Worm (Caenorhabditis elegans) whole organism, L1 larva: Measurements from ENCODE around the gene Y76B12C.3.

Source experiments
- ceh-63 ChIP-seq: fragments of 200-800 bp; sonication (Bioruptor generic); optimal IDR thresholded peaks from 2 replicates; lab custom pipeline; 2018; ENCODE audit warnings: mild to moderate bottlenecking, missing genetic modification characterization, missing compliant biosample characterization
- ceh-82 ChIP-seq, 3 experiments: fragments of 150-350 bp in 1 of 3; sonication (generic microtip) in 2 of 3; optimal IDR thresholded peaks; 2 replicates each; lab custom pipeline; 2014 to 2017; ENCODE audit warnings: missing biosample characterization in 3 of 3, missing genetic modification characterization in 3 of 3
- ces-1 ChIP-seq: fragments of 150-350 bp; optimal IDR thresholded peaks from 2 replicates; lab custom pipeline; 2014; ENCODE audit warnings: missing biosample characterization, missing genetic modification reagents, missing genetic modification characterization
- dpl-1 ChIP-seq, 3 experiments: fragments of 150-350 bp in 2 of 3; sonication (generic microtip) in 1 of 3; optimal IDR thresholded peaks; 2 replicates each; lab custom pipeline; 2014 to 2017; ENCODE audit warnings: missing biosample characterization in 3 of 3, missing genetic modification characterization in 3 of 3, missing genetic modification reagents in 3 of 3
- elt-3 ChIP-seq, 6 experiments: fragments of 150-350 bp in 1 of 6; sonication (generic microtip); optimal IDR thresholded peaks; 2 replicates each; lab custom pipeline; 2017 to 2018; ENCODE audit warnings: missing biosample characterization in 6 of 6, missing genetic modification characterization in 6 of 6, inconsistent platforms in 1 of 6
- fkh-4 ChIP-seq: sonication (generic microtip); optimal IDR thresholded peaks from 2 replicates; lab custom pipeline; 2016; ENCODE audit warnings: missing compliant biosample characterization, missing genetic modification characterization, borderline replicate concordance
- lin-39 ChIP-seq: fragments of 150-350 bp; optimal IDR thresholded peaks from 2 replicates; lab custom pipeline; 2014; ENCODE audit warnings: missing biosample characterization, missing genetic modification reagents, missing genetic modification characterization
- lsy-2 ChIP-seq, 2 experiments: fragments of 150-350 bp; optimal IDR thresholded peaks; 2 replicates each; lab custom pipeline; 2014; ENCODE audit warnings: missing biosample characterization in 2 of 2, missing genetic modification characterization in 2 of 2
- mab-9 ChIP-seq: fragments of 200-800 bp; sonication (Bioruptor generic); IDR thresholded peaks from 2 replicates; pipeline ENCODE4 v1.3.6; 2022; ENCODE audit warnings: missing genetic modification reagents, missing genetic modification characterization, missing compliant biosample characterization
- mef-2 ChIP-seq: fragments of 150-350 bp; optimal IDR thresholded peaks from 2 replicates; lab custom pipeline; 2014; ENCODE audit warnings: missing biosample characterization, missing genetic modification characterization
- unc-30 ChIP-seq: sonication (generic microtip); optimal IDR thresholded peaks from 2 replicates; lab custom pipeline; 2017; ENCODE audit warnings: missing biosample characterization, missing genetic modification characterization

DNA sequence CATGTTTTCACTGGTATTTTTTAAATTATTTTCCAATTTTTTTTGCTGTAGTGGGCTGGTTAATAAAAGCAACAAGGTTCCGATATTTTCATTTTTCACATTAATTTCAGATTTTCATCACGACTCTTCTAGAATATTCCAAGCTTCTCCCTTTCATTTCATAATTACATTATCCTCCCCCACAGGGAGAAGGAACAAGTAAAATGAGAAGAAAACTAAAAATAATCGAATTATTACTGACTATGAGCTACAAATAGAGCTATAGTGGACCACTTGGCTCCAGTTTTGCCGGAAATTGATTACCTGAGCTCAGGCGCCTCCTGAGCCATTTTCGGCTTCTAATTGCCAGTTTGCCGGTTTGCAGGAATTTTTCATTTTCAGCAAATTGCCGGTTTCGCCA, 2.1 kb downstream of the Y76B12C.3 start:
- TF ChIP-seq ceh-63: no peak
- no peak for TF ChIP-seq fkh-4 (tag; lab: Kevin White, UChicago)
- no peak for TF ChIP-seq ceh-82 (tag; optimal IDR thresholded peaks at IDR 0.05; lab: Kevin White, UChicago)
- no peak for TF ChIP-seq lin-39 (tag; lab: Kevin White, UChicago)
- no peak for TF ChIP-seq mef-2 (tag; lab: Kevin White, UChicago)
- no peak for TF ChIP-seq ces-1
- TF ChIP-seq mab-9 (GFP tag; lab: Robert Waterston, UW): no peak
- no peak for TF ChIP-seq dpl-1 (GFP tag; optimal IDR thresholded peaks at IDR 0.05; lab: Kevin White, UChicago)
- TF ChIP-seq elt-3 (tag; optimal IDR thresholded peaks at IDR 0.05; lab: Kevin White, UChicago): no peak
- no peak for TF ChIP-seq lsy-2 (tag; optimal IDR thresholded peaks at IDR 0.05; lab: Kevin White, UChicago)
- no peak for TF ChIP-seq unc-30
